Fruit fly (Drosophila melanogaster) whole organism, wandering third instar larva: ENCODE data around the gene Sema1a.

Experiments used
- Abd-B ChIP-seq: fragments of >200 bp; optimal IDR thresholded peaks from 2 replicates; lab custom pipeline; 2017; ENCODE audit warnings: missing biosample characterization, missing genetic modification characterization
- CG32264 ChIP-seq: fragments of 200-800 bp; sonication (Bioruptor generic); optimal IDR thresholded peaks from 2 replicates; lab custom pipeline; 2016; ENCODE audit warnings: missing biosample characterization, missing genetic modification characterization
- CG9705 ChIP-seq: fragments of 200-800 bp; sonication (Bioruptor generic); optimal IDR thresholded peaks from 2 replicates; lab custom pipeline; 2018; ENCODE audit warnings: missing biosample characterization, mild to moderate bottlenecking, missing genetic modification characterization
- CrebA ChIP-seq: fragments of 200-800 bp; sonication (Bioruptor generic); optimal IDR thresholded peaks from 2 replicates; lab custom pipeline; 2016; ENCODE audit warnings: missing biosample characterization, mild to moderate bottlenecking, missing genetic modification characterization, borderline replicate concordance
- Dfd ChIP-seq: fragments of >200 bp; optimal IDR thresholded peaks from 2 replicates; lab custom pipeline; 2017; ENCODE audit warnings: missing biosample characterization, missing genetic modification characterization
- Dif ChIP-seq: fragments of 200-275, 200-300 bp; sonication (Bioruptor generic); optimal IDR thresholded peaks from 2 replicates; lab custom pipeline; 2018; ENCODE audit warnings: missing biosample characterization, missing genetic modification characterization; ENCODE audit not compliant: partially characterized antibody
- GATAd ChIP-seq: sonication (Bioruptor generic); optimal IDR thresholded peaks from 2 replicates; lab custom pipeline; 2016; ENCODE audit warnings: missing biosample characterization, missing genetic modification characterization
- HLH106 ChIP-seq: fragments of 200-800 bp; optimal IDR thresholded peaks from 3 replicates; lab custom pipeline; 2019; ENCODE audit warnings: missing biosample characterization, mild to moderate bottlenecking, missing genetic modification characterization, moderate library complexity
- Hnf4 ChIP-seq: fragments of 200-800 bp; sonication (Bioruptor generic); optimal IDR thresholded peaks from 2 replicates; lab custom pipeline; 2016; ENCODE audit warnings: missing biosample characterization, mild to moderate bottlenecking, missing genetic modification characterization
- Hr78 ChIP-seq: fragments of >200 bp; optimal IDR thresholded peaks from 2 replicates; lab custom pipeline; 2017; ENCODE audit warnings: missing biosample characterization, missing genetic modification characterization
- Jra ChIP-seq: sonication (Bioruptor generic); optimal IDR thresholded peaks from 2 replicates; lab custom pipeline; 2016; ENCODE audit warnings: missing biosample characterization, missing genetic modification characterization
- Mio ChIP-seq: sonication (Bioruptor generic); optimal IDR thresholded peaks from 2 replicates; lab custom pipeline; 2016; ENCODE audit warnings: missing biosample characterization, missing genetic modification characterization
- N ChIP-seq: fragments of >200 bp; optimal IDR thresholded peaks from 2 replicates; lab custom pipeline; 2018; ENCODE audit warnings: missing biosample characterization, missing external identifiers, missing genetic modification characterization
- OdsH ChIP-seq: fragments of 200-800 bp; sonication (Bioruptor generic); optimal IDR thresholded peaks from 2 replicates; lab custom pipeline; 2016; ENCODE audit warnings: missing biosample characterization, mild to moderate bottlenecking, missing genetic modification characterization
- Rel ChIP-seq, 2 experiments: fragments of 200-800 bp; sonication (Bioruptor generic) in 1 of 2; optimal IDR thresholded peaks; 2 replicates in 1 of 2; 3 replicates in 1 of 2; lab custom pipeline; 2016 to 2019; ENCODE audit warnings: mild to moderate bottlenecking in 2 of 2, missing biosample characterization in 2 of 2, missing genetic modification characterization in 2 of 2, moderate library complexity in 1 of 2
- Sp1 ChIP-seq: fragments of 200-800 bp; sonication (Bioruptor generic); optimal IDR thresholded peaks from 3 replicates; lab custom pipeline; 2019; ENCODE audit warnings: missing biosample characterization, mild to moderate bottlenecking, missing genetic modification characterization, moderate library complexity
- Vsx2 ChIP-seq: fragments of 200-300, 225-300 bp; sonication (Bioruptor generic); optimal IDR thresholded peaks from 2 replicates; lab custom pipeline; 2018; ENCODE audit warnings: missing biosample characterization, missing genetic modification characterization; ENCODE audit not compliant: partially characterized antibody
- br ChIP-seq: fragments of 200-800 bp; sonication (Bioruptor generic); optimal IDR thresholded peaks from 2 replicates; lab custom pipeline; 2016; ENCODE audit warnings: missing biosample characterization, missing genetic modification characterization
- dl ChIP-seq, 2 experiments: fragments of 175-275, 200-275 bp in 1 of 2; fragments of 200-275 bp in 1 of 2; sonication (Bioruptor generic); optimal IDR thresholded peaks; lab custom pipeline; 2018; ENCODE audit warnings: mild to moderate bottlenecking in 2 of 2, missing biosample characterization in 2 of 2, missing genetic modification characterization in 2 of 2, moderate library complexity in 2 of 2; ENCODE audit not compliant: partially characterized antibody in 2 of 2, insufficient read depth in 1 of 2
- dmrt93B ChIP-seq: fragments of 200-800 bp; sonication (Bioruptor generic); optimal IDR thresholded peaks from 2 replicates; lab custom pipeline; 2018; ENCODE audit warnings: missing biosample characterization, mild to moderate bottlenecking, missing genetic modification characterization
- dsf ChIP-seq: sonication (Bioruptor generic); optimal IDR thresholded peaks from 2 replicates; lab custom pipeline; 2016; ENCODE audit warnings: missing biosample characterization, missing genetic modification characterization, borderline replicate concordance
- ey ChIP-seq: fragments of 200-800 bp; sonication (Bioruptor generic); optimal IDR thresholded peaks from 2 replicates; lab custom pipeline; 2016; ENCODE audit warnings: missing biosample characterization, missing genetic modification characterization
- foxo ChIP-seq, 2 experiments: fragments of 200-800 bp; sonication (Bioruptor generic); optimal IDR thresholded peaks; 2 replicates in 1 of 2; 3 replicates in 1 of 2; lab custom pipeline; 2016 to 2017; ENCODE audit warnings: missing biosample characterization in 2 of 2, missing genetic modification characterization in 2 of 2
- fru ChIP-seq: fragments of 200-800 bp; sonication (Bioruptor generic); optimal IDR thresholded peaks from 3 replicates; lab custom pipeline; 2016; ENCODE audit warnings: missing biosample characterization, mild to moderate bottlenecking, missing genetic modification characterization
- h ChIP-seq: fragments of 200-800 bp; sonication (Bioruptor generic); optimal IDR thresholded peaks from 3 replicates; lab custom pipeline; 2016; ENCODE audit warnings: missing biosample characterization, mild to moderate bottlenecking, missing genetic modification characterization
- jim ChIP-seq: fragments of 175-275, 200-325 bp; sonication (Bioruptor generic); optimal IDR thresholded peaks from 2 replicates; lab custom pipeline; 2016; ENCODE audit warnings: missing biosample characterization, mild to moderate bottlenecking, missing genetic modification characterization
- lola ChIP-seq: fragments of >200 bp; optimal IDR thresholded peaks from 2 replicates; lab custom pipeline; 2017; ENCODE audit warnings: missing biosample characterization, missing genetic modification characterization
- pan ChIP-seq: fragments of >200 bp; optimal IDR thresholded peaks from 2 replicates; lab custom pipeline; 2017
- psq ChIP-seq: fragments of 200-800 bp; sonication (Bioruptor generic); optimal IDR thresholded peaks from 3 replicates; lab custom pipeline; 2017; ENCODE audit warnings: missing biosample characterization, mild to moderate bottlenecking, missing genetic modification characterization, moderate library complexity
- rgr ChIP-seq: fragments of 200-800 bp; sonication (Bioruptor generic); optimal IDR thresholded peaks from 3 replicates; lab custom pipeline; 2016; ENCODE audit warnings: missing biosample characterization, mild to moderate bottlenecking, missing genetic modification characterization
- tai ChIP-seq: sonication (Bioruptor generic); optimal IDR thresholded peaks from 2 replicates; lab custom pipeline; 2016; ENCODE audit warnings: missing biosample characterization, missing genetic modification characterization
- usp ChIP-seq: fragments of >200 bp; optimal IDR thresholded peaks from 2 replicates; lab custom pipeline; 2017; ENCODE audit warnings: missing biosample characterization, missing genetic modification characterization
- woc ChIP-seq: sonication (Bioruptor generic); optimal IDR thresholded peaks from 2 replicates; lab custom pipeline; 2016; ENCODE audit warnings: missing biosample characterization, mild to moderate bottlenecking, missing genetic modification characterization

Sema1a gene

DNA sequence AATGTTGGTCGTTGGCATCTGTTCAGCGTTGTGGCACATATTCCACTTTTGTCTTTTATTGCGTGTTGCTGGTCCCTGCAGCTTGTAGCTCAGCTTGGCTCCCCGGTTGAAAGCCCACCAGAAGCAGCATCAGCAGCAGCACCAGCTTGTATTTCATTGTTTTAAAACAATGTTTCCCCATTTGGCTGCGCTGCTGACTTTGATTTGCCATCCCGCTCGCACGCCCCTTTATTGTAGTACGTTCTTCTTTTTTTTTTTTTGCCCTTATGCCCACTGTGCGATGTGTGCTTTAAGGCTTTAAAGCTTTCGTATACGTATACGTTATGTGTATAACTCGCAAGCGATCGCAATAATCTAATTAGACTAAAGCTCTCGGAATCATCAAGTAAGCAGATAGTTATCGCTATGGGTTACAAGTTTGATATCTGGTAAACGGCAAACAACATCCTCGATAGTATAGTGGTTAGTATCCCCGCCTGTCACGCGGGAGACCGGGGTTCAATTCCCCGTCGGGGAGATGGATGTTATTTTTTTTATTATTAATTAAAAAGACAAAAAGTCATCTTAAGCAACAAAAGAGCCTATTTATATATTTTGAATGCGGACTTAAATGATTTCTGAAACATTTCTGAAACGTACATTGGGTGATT lies 77.8 kb downstream of the Sema1a start:
- no peak for TF ChIP-seq Sp1 (GFP tag; lab: Kevin White, UChicago)
- no peak for TF ChIP-seq CrebA (GFP tag; lab: Kevin White, UChicago)
- no peak for TF ChIP-seq jim (GFP tag; lab: Kevin White, UChicago)
- no peak for TF ChIP-seq dl (GFP tag; optimal IDR thresholded peaks at IDR 0.05; lab: Kevin White, UChicago; ENCODE audit: insufficient read depth in 1 of 2, partially characterized antibody in 2 of 2)
- TF ChIP-seq lola (GFP tag; lab: Kevin White, UChicago): no peak
- no peak for TF ChIP-seq OdsH (GFP tag; lab: Kevin White, UChicago)
- no peak for TF ChIP-seq tai (GFP tag; lab: Kevin White, UChicago)

- TF ChIP-seq pan (lab: Kevin White, UChicago) (no peak), ey (GFP tag; lab: Kevin White, UChicago) (no peak), h (GFP tag; lab: Kevin White, UChicago) (peak; percentile 16), fru (GFP tag; lab: Kevin White, UChicago) (peak; percentile 13), OdsH (GFP tag; lab: Kevin White, UChicago) (peak; percentile 12), foxo (GFP tag; optimal IDR thresholded peaks at IDR 0.05; lab: Kevin White, UChicago) (peak in 1 of 2 experiments; percentile 40)
These were observed 91.9 kb downstream of the Sema1a start for dm6 chr2L:8633671-8634391.

- no peak for TF ChIP-seq br (GFP tag; lab: Kevin White, UChicago)
- TF ChIP-seq Dfd (GFP tag; lab: Kevin White, UChicago): peak; percentile 96
These were observed 117.6 kb downstream of the Sema1a start for dm6 chr2L:8659549-8659948.

dm6 chr2L:8672278-8672748 lies 130.4 kb downstream of the Sema1a start, which contains the start of gene Glt:
Gene Glt, plus strand, starts transcription at chr2L:8672698.
- TF ChIP-seq br (GFP tag; lab: Kevin White, UChicago) (peak; percentile 38), dmrt93B (GFP tag; lab: Kevin White, UChicago) (peak; percentile 2), h (GFP tag; lab: Kevin White, UChicago) (peak; percentile 53), CG9705 (GFP tag; lab: Kevin White, UChicago) (no peak), fru (GFP tag; lab: Kevin White, UChicago) (peak; percentile 59), CG32264 (GFP tag; lab: Kevin White, UChicago) (no peak), GATAd (GFP tag; lab: Kevin White, UChicago) (no peak), Vsx2 (GFP tag; lab: Kevin White, UChicago) (no peak), ey (GFP tag; lab: Kevin White, UChicago) (peak; percentile 5), Abd-B (GFP tag; lab: Kevin White, UChicago) (no peak), HLH106 (tag; lab: Kevin White, UChicago) (peak; percentile 60), Hnf4 (GFP tag; lab: Kevin White, UChicago) (peak; percentile 31), OdsH (GFP tag; lab: Kevin White, UChicago) (peak; percentile 31), foxo (GFP tag; optimal IDR thresholded peaks at IDR 0.05; lab: Kevin White, UChicago) (peak in 1 of 2 experiments; percentile 45), usp (GFP tag; lab: Kevin White, UChicago) (no peak), rgr (GFP tag; lab: Kevin White, UChicago) (peak; percentile 65)

- no peak for TF ChIP-seq N (GFP tag; lab: Kevin White, UChicago)
- TF ChIP-seq foxo (GFP tag; optimal IDR thresholded peaks at IDR 0.05; lab: Kevin White, UChicago): no peak
These were observed 137.0 kb downstream of the Sema1a start for dm6 chr2L:8678955-8679354.

- no peak for TF ChIP-seq rgr (GFP tag; lab: Kevin White, UChicago)
- no peak for TF ChIP-seq Dif (GFP tag; lab: Kevin White, UChicago)
- no peak for TF ChIP-seq jim (GFP tag; lab: Kevin White, UChicago)
- no peak for TF ChIP-seq fru (GFP tag; lab: Kevin White, UChicago)
- no peak for TF ChIP-seq psq (GFP tag; lab: Kevin White, UChicago)
- TF ChIP-seq dl (GFP tag; optimal IDR thresholded peaks at IDR 0.05; lab: Kevin White, UChicago; ENCODE audit: insufficient read depth in 1 of 2, partially characterized antibody in 2 of 2): no peak
- no peak for TF ChIP-seq Mio
- TF ChIP-seq Hr78 (GFP tag; lab: Kevin White, UChicago): no peak
- no peak for TF ChIP-seq dmrt93B (GFP tag; lab: Kevin White, UChicago)
- TF ChIP-seq CG9705 (GFP tag; lab: Kevin White, UChicago): no peak
- TF ChIP-seq Rel (GFP tag; optimal IDR thresholded peaks at IDR 0.05; lab: Kevin White, UChicago): no peak
- TF ChIP-seq Rel (tag; optimal IDR thresholded peaks at IDR 0.05; lab: Kevin White, UChicago): no peak
- TF ChIP-seq usp (GFP tag; lab: Kevin White, UChicago): no peak
- TF ChIP-seq pan (lab: Kevin White, UChicago): no peak
- no peak for TF ChIP-seq dsf (GFP tag; lab: Kevin White, UChicago)
- TF ChIP-seq GATAd (GFP tag; lab: Kevin White, UChicago): no peak
- no peak for TF ChIP-seq Jra (GFP tag; lab: Kevin White, UChicago)
- no peak for TF ChIP-seq woc (GFP tag; lab: Kevin White, UChicago)
These were observed 137.8 kb downstream of the Sema1a start, which contains the start of gene CG9287 for dm6 chr2L:8679712-8680111. Gene CG9287, minus strand, starts transcription at chr2L:8679812.
